Fruit fly (Drosophila melanogaster) whole organism, adult: ENCODE results near the gene Vha26.

Experiments used
- CG11617 ChIP-seq: fragments of 200-800 bp; sonication (Bioruptor generic); optimal IDR thresholded peaks from 2 replicates; lab custom pipeline; 2017; ENCODE audit warnings: mild to moderate bottlenecking, missing biosample characterization, missing genetic modification reagents, missing genetic modification characterization
- CG12768 ChIP-seq: fragments of 200-800 bp; sonication (Bioruptor generic); optimal IDR thresholded peaks from 2 replicates; lab custom pipeline; 2017; ENCODE audit warnings: missing biosample characterization, missing genetic modification characterization, mild to moderate bottlenecking, moderate library complexity, missing genetic modification reagents
- CG14711 ChIP-seq: fragments of 200-800 bp; sonication (Bioruptor generic); optimal IDR thresholded peaks from 2 replicates; lab custom pipeline; 2018; ENCODE audit warnings: missing biosample characterization, mild to moderate bottlenecking, missing genetic modification characterization, moderate library complexity
- CG33017 ChIP-seq: fragments of 200-800 bp; sonication (Bioruptor generic); optimal IDR thresholded peaks from 2 replicates; lab custom pipeline; 2018; ENCODE audit warnings: missing biosample characterization, mild to moderate bottlenecking, missing genetic modification characterization, moderate library complexity
- CG5204 ChIP-seq: fragments of 200-800 bp; sonication (Bioruptor generic); optimal IDR thresholded peaks from 2 replicates; lab custom pipeline; 2016; ENCODE audit warnings: missing biosample characterization, missing genetic modification characterization
- CG7045 ChIP-seq: fragments of 200-800 bp; sonication (Bioruptor generic); optimal IDR thresholded peaks from 2 replicates; lab custom pipeline; 2017; ENCODE audit warnings: missing biosample characterization, mild to moderate bottlenecking, missing genetic modification characterization
- CG7101 ChIP-seq: fragments of 200-800 bp; sonication (Bioruptor generic); optimal IDR thresholded peaks from 2 replicates; lab custom pipeline; 2018; ENCODE audit warnings: missing biosample characterization, mild to moderate bottlenecking, missing genetic modification characterization, moderate library complexity
- Clk ChIP-seq: fragments of 200-800 bp; sonication (Bioruptor generic); optimal IDR thresholded peaks from 2 replicates; lab custom pipeline; 2017; ENCODE audit warnings: missing biosample characterization, missing genetic modification characterization
- Crg-1 ChIP-seq: fragments of 200-800 bp; sonication (Bioruptor generic); optimal IDR thresholded peaks from 2 replicates; lab custom pipeline; 2016; ENCODE audit warnings: missing biosample characterization, missing genetic modification characterization
- Hr96 ChIP-seq: fragments of 200-800 bp; sonication (Bioruptor generic); optimal IDR thresholded peaks from 2 replicates; lab custom pipeline; 2016; ENCODE audit warnings: missing biosample characterization, missing genetic modification characterization
- Mnt ChIP-seq: fragments of 200-800 bp; sonication (Bioruptor generic); optimal IDR thresholded peaks from 2 replicates; lab custom pipeline; 2016; ENCODE audit warnings: missing biosample characterization, mild to moderate bottlenecking, missing genetic modification characterization
- bab1 ChIP-seq: fragments of 200-800 bp; sonication (Bioruptor generic); optimal IDR thresholded peaks from 3 replicates; lab custom pipeline; 2019; ENCODE audit warnings: missing biosample characterization, mild to moderate bottlenecking, missing genetic modification characterization, moderate library complexity
- cnc ChIP-seq, 2 experiments: fragments of >200 bp; optimal IDR thresholded peaks; 2 replicates each; lab custom pipeline; 2017
- kay ChIP-seq: fragments of 200-800 bp; sonication (Bioruptor generic); peaks from one replicate; lab custom pipeline; 2016; ENCODE audit warnings: missing biosample characterization, missing genetic modification characterization, borderline replicate concordance
- ovo ChIP-seq: fragments of 200-800 bp; sonication (Bioruptor generic); optimal IDR thresholded peaks from 2 replicates; lab custom pipeline; 2016; ENCODE audit warnings: missing biosample characterization, missing genetic modification characterization
- pad ChIP-seq: fragments of 200-800 bp; sonication (Bioruptor generic); optimal IDR thresholded peaks from 3 replicates; lab custom pipeline; 2017; ENCODE audit warnings: missing biosample characterization, missing genetic modification characterization, mild to moderate bottlenecking, moderate library complexity, missing genetic modification reagents
- tj ChIP-seq: fragments of 200-800 bp; sonication (Bioruptor generic); optimal IDR thresholded peaks from 3 replicates; lab custom pipeline; 2017; ENCODE audit warnings: missing biosample characterization, mild to moderate bottlenecking, missing genetic modification characterization, moderate library complexity
- toe ChIP-seq: fragments of 200-800 bp; sonication (Bioruptor generic); optimal IDR thresholded peaks from 2 replicates; lab custom pipeline; 2016; ENCODE audit warnings: missing biosample characterization, missing genetic modification characterization

Vha26 gene

dm6 chr3R:5636519-5637430 lies 45.2 kb downstream of the Vha26 start, which contains the start of the genes CG31548 and CG12170:
TSS of gene CG31548 (minus strand) at chr3R:5636852.
TSS of gene CG12170 (plus strand) at chr3R:5637234.
- peak; percentile 57 for TF ChIP-seq CG14711
- peak; percentile 1 for TF ChIP-seq Crg-1 (GFP tag; lab: Kevin White, UChicago)
- no peak for TF ChIP-seq Clk
- TF ChIP-seq ovo (GFP tag; lab: Kevin White, UChicago), result no peak
- TF ChIP-seq CG33017, result peak; percentile 49
- peak; percentile 27 for TF ChIP-seq tj
- no peak for TF ChIP-seq pad (GFP tag; lab: Kevin White, UChicago)
- TF ChIP-seq cnc (optimal IDR thresholded peaks at IDR 0.05; lab: Kevin White, UChicago), result no peak
- TF ChIP-seq bab1 (GFP tag; lab: Kevin White, UChicago), result no peak
- TF ChIP-seq CG5204 (GFP tag; lab: Kevin White, UChicago), result no peak
- no peak for TF ChIP-seq kay (GFP tag; lab: Kevin White, UChicago)
- TF ChIP-seq CG7101, result peak; percentile 56
- peak; percentile 31 for TF ChIP-seq CG7045 (GFP tag; lab: Kevin White, UChicago)
- no peak for TF ChIP-seq Hr96 (GFP tag; lab: Kevin White, UChicago)
- peak; percentile 78 for TF ChIP-seq CG11617 (GFP tag; lab: Kevin White, UChicago)
- TF ChIP-seq Mnt, result peak; percentile 25
- no peak for TF ChIP-seq toe (GFP tag; lab: Kevin White, UChicago)
- TF ChIP-seq CG12768 (GFP tag; lab: Kevin White, UChicago), result peak; percentile 2

- TF ChIP-seq pad (GFP tag; lab: Kevin White, UChicago) (no peak), Crg-1 (GFP tag; lab: Kevin White, UChicago) (no peak), CG12768 (GFP tag; lab: Kevin White, UChicago) (no peak), toe (GFP tag; lab: Kevin White, UChicago) (no peak)
These were observed 51.9 kb downstream of the Vha26 start for dm6 chr3R:5643421-5643820.
